Fruit fly (Drosophila melanogaster) Kc167 (cell line): ENCODE measurements around the gene larp.

Experiments
- Myc ChIP-seq: fragments of >200 bp; optimal IDR thresholded peaks from 2 replicates; lab custom pipeline; 2017; ENCODE audit warnings: missing external identifiers
- Sin3A ChIP-seq: fragments of >200 bp; optimal IDR thresholded peaks from 2 replicates; lab custom pipeline; 2018; ENCODE audit warnings: missing external identifiers
- h ChIP-seq: fragments of >200 bp; optimal IDR thresholded peaks from 3 replicates; lab custom pipeline; 2018; ENCODE audit warnings: missing external identifiers
- insv ChIP-seq: fragments of >200 bp; optimal IDR thresholded peaks from 3 replicates; lab custom pipeline; 2018; ENCODE audit warnings: missing external identifiers
- psq ChIP-seq: fragments of >200 bp; optimal IDR thresholded peaks from 2 replicates; lab custom pipeline; 2017; ENCODE audit warnings: missing external identifiers
- ttk ChIP-seq: sonication (Bioruptor generic); optimal IDR thresholded peaks from 2 replicates; lab custom pipeline; 2017; ENCODE audit warnings: missing external identifiers

DNA sequence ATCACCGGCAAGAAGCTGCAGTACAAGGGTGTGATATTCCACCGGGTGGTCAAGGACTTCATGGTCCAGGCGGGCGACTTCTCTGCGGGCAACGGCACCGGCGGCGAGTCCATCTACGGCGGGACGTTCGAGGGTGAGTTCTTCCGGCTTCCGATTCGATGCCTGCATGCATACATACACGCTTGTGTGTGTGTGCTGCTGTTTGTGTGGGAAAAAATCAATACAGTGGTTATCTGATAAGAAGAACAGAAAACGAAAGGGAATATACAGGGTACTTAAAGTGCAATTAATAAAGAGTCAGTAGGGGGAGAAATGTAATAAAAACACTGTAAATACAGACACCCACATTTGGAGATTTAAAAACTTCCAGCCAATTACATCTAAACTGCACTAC lies 4.4 kb upstream of the larp start:
- no peak for TF ChIP-seq Sin3A (lab: Kevin White, UChicago)
- no peak for TF ChIP-seq insv (lab: Kevin White, UChicago)
- no peak for TF ChIP-seq Myc (lab: Kevin White, UChicago)
- TF ChIP-seq psq (lab: Kevin White, UChicago), result no peak
- TF ChIP-seq h (lab: Kevin White, UChicago), result no peak
- no peak for TF ChIP-seq ttk
